Worm (Caenorhabditis elegans) whole organism, midembryonic: ENCODE data around the gene acr-3.

Experiments
- T22C8.4 ChIP-seq: fragments of 200-800 bp; sonication (Bioruptor generic); IDR thresholded peaks from 2 replicates; pipeline ENCODE4 v1.3.6; 2022; ENCODE audit warnings: missing genetic modification characterization, missing compliant biosample characterization
- cog-1 ChIP-seq: sonication (generic microtip); optimal IDR thresholded peaks from 2 replicates; lab custom pipeline; 2016; ENCODE audit warnings: missing genetic modification characterization, missing compliant biosample characterization
- flt-1 ChIP-seq: fragments of 200-800 bp; sonication (Bioruptor generic); IDR thresholded peaks from 2 replicates; pipeline ENCODE4 v1.3.6; 2022; ENCODE audit warnings: missing genetic modification characterization, missing compliant biosample characterization
- klf-2 ChIP-seq: fragments of 200-800 bp; sonication (Bioruptor generic); conservative IDR thresholded peaks from 2 replicates; pipeline ENCODE4 v1.3.6; 2022; ENCODE audit warnings: missing genetic modification reagents, missing genetic modification characterization, missing compliant biosample characterization
- med-1 ChIP-seq: sonication (generic microtip); optimal IDR thresholded peaks from 2 replicates; lab custom pipeline; 2017; ENCODE audit warnings: missing genetic modification characterization, mild to moderate bottlenecking, missing compliant biosample characterization, antibody characterized with exemption, missing genetic modification reagents; ENCODE audit not compliant: insufficient read depth
- ref-1 ChIP-seq: fragments of 200-800 bp; sonication (Bioruptor generic); conservative IDR thresholded peaks from 2 replicates; pipeline ENCODE4 v1.3.6; 2022; ENCODE audit warnings: missing genetic modification reagents, missing genetic modification characterization, missing compliant biosample characterization
- tab-1 ChIP-seq: fragments of 200-800 bp; sonication (Bioruptor generic); IDR thresholded peaks from 2 replicates; pipeline ENCODE4 v1.3.6; 2022; ENCODE audit warnings: missing genetic modification characterization, missing compliant biosample characterization
- ztf-23 ChIP-seq: fragments of 200-800 bp; sonication (Bioruptor generic); IDR thresholded peaks from 2 replicates; pipeline ENCODE4 v1.3.6; 2022; ENCODE audit warnings: missing genetic modification reagents, missing genetic modification characterization, missing compliant biosample characterization
- ztf-29 ChIP-seq: fragments of 200-800 bp; sonication (Bioruptor generic); IDR thresholded peaks from 2 replicates; pipeline ENCODE4 v1.3.6; 2022; ENCODE audit warnings: missing genetic modification reagents, missing genetic modification characterization, missing compliant biosample characterization

acr-3 gene

ce11 chrX:6705156-6705555 lies 4.2 kb upstream of the acr-3 start:
- TF ChIP-seq ztf-23 (no peak), ref-1 (GFP tag; lab: Robert Waterston, UW) (no peak), cog-1 (no peak), T22C8.4 (GFP tag; lab: Robert Waterston, UW) (no peak), ztf-29 (no peak), klf-2 (GFP tag; lab: Robert Waterston, UW) (no peak), med-1 (GFP tag; lab: Kevin White, UChicago) (no peak), tab-1 (GFP tag; lab: Robert Waterston, UW) (no peak), flt-1 (GFP tag; lab: Robert Waterston, UW) (no peak)

- TF ChIP-seq cog-1, result no peak
- TF ChIP-seq T22C8.4 (GFP tag; lab: Robert Waterston, UW), result no peak
- TF ChIP-seq ztf-23, result no peak
- TF ChIP-seq ref-1 (GFP tag; lab: Robert Waterston, UW), result no peak
- TF ChIP-seq tab-1 (GFP tag; lab: Robert Waterston, UW), result no peak
- TF ChIP-seq flt-1 (GFP tag; lab: Robert Waterston, UW), result no peak
- TF ChIP-seq med-1 (GFP tag; lab: Kevin White, UChicago), result no peak
- TF ChIP-seq klf-2 (GFP tag; lab: Robert Waterston, UW), result no peak
- no peak for TF ChIP-seq ztf-29
These were observed 3.9 kb downstream of the acr-3 start, which contains the start of gene nas-11 for ce11 chrX:6713277-6713676. Gene nas-11, plus strand, starts transcription at chrX:6713577.

- TF ChIP-seq klf-2 (GFP tag; lab: Robert Waterston, UW) (no peak), tab-1 (GFP tag; lab: Robert Waterston, UW) (no peak), flt-1 (GFP tag; lab: Robert Waterston, UW) (no peak), ref-1 (GFP tag; lab: Robert Waterston, UW) (no peak)
These were observed 9.3 kb downstream of the acr-3 start, which contains the start of gene smf-2 for ce11 chrX:6718595-6718994. Gene smf-2, minus strand, starts transcription at chrX:6718695.

- no peak for TF ChIP-seq flt-1 (GFP tag; lab: Robert Waterston, UW)
- no peak for TF ChIP-seq T22C8.4 (GFP tag; lab: Robert Waterston, UW)
- TF ChIP-seq tab-1 (GFP tag; lab: Robert Waterston, UW), result no peak
- no peak for TF ChIP-seq cog-1
- TF ChIP-seq med-1 (GFP tag; lab: Kevin White, UChicago), result no peak
- no peak for TF ChIP-seq ztf-29
- no peak for TF ChIP-seq ztf-23
- TF ChIP-seq ref-1 (GFP tag; lab: Robert Waterston, UW), result no peak
- TF ChIP-seq klf-2 (GFP tag; lab: Robert Waterston, UW), result no peak
These were observed 13.6 kb downstream of the acr-3 start, which contains the start of gene smf-1 for ce11 chrX:6722966-6723365. Gene smf-1, minus strand, starts transcription at chrX:6723066.

ce11 chrX:6725260-6725718 lies 16.0 kb downstream of the acr-3 start, which contains the start of gene slc-25A10:
Gene slc-25A10, minus strand, starts transcription at chrX:6725668.
- no peak for TF ChIP-seq T22C8.4 (GFP tag; lab: Robert Waterston, UW)
- TF ChIP-seq flt-1 (GFP tag; lab: Robert Waterston, UW), result no peak
- TF ChIP-seq ztf-23, result no peak
- no peak for TF ChIP-seq med-1 (GFP tag; lab: Kevin White, UChicago)
- TF ChIP-seq ref-1 (GFP tag; lab: Robert Waterston, UW), result no peak
- no peak for TF ChIP-seq cog-1
- TF ChIP-seq ztf-29, result no peak
- no peak for TF ChIP-seq tab-1 (GFP tag; lab: Robert Waterston, UW)
- no peak for TF ChIP-seq klf-2 (GFP tag; lab: Robert Waterston, UW)

- TF ChIP-seq ref-1 (GFP tag; lab: Robert Waterston, UW), result no peak
- TF ChIP-seq med-1 (GFP tag; lab: Kevin White, UChicago), result no peak
- no peak for TF ChIP-seq flt-1 (GFP tag; lab: Robert Waterston, UW)
- TF ChIP-seq tab-1 (GFP tag; lab: Robert Waterston, UW), result no peak
- TF ChIP-seq klf-2 (GFP tag; lab: Robert Waterston, UW), result no peak
- TF ChIP-seq ztf-29, result no peak
- no peak for TF ChIP-seq T22C8.4 (GFP tag; lab: Robert Waterston, UW)
- no peak for TF ChIP-seq ztf-23
- TF ChIP-seq cog-1, result no peak
These were observed 19.6 kb downstream of the acr-3 start for ce11 chrX:6728820-6729396.

ce11 chrX:6729593-6729992 lies 20.3 kb downstream of the acr-3 start, which contains the start of gene K11G12.6:
Gene K11G12.6, minus strand, starts transcription at chrX:6729657.
- TF ChIP-seq ztf-23 (no peak), cog-1 (peak; percentile 39)

- no peak for TF ChIP-seq flt-1 (GFP tag; lab: Robert Waterston, UW)
- no peak for TF ChIP-seq T22C8.4 (GFP tag; lab: Robert Waterston, UW)
- no peak for TF ChIP-seq tab-1 (GFP tag; lab: Robert Waterston, UW)
- TF ChIP-seq med-1 (GFP tag; lab: Kevin White, UChicago), result no peak
- TF ChIP-seq ref-1 (GFP tag; lab: Robert Waterston, UW), result no peak
These were observed 23.9 kb downstream of the acr-3 start, which contains the start of gene R03E9.2 for ce11 chrX:6733201-6733600. Gene R03E9.2, minus strand, starts transcription at chrX:6733301.

- TF ChIP-seq cog-1 (no peak), flt-1 (GFP tag; lab: Robert Waterston, UW) (no peak), med-1 (GFP tag; lab: Kevin White, UChicago) (no peak), T22C8.4 (GFP tag; lab: Robert Waterston, UW) (no peak), tab-1 (GFP tag; lab: Robert Waterston, UW) (no peak), ztf-29 (no peak), klf-2 (GFP tag; lab: Robert Waterston, UW) (no peak), ref-1 (GFP tag; lab: Robert Waterston, UW) (no peak), ztf-23 (no peak)
These were observed 26.2 kb downstream of the acr-3 start for ce11 chrX:6735494-6735893.
